Worm (Caenorhabditis elegans): ENCODE results near the gene C18G1.7.

DNA sequence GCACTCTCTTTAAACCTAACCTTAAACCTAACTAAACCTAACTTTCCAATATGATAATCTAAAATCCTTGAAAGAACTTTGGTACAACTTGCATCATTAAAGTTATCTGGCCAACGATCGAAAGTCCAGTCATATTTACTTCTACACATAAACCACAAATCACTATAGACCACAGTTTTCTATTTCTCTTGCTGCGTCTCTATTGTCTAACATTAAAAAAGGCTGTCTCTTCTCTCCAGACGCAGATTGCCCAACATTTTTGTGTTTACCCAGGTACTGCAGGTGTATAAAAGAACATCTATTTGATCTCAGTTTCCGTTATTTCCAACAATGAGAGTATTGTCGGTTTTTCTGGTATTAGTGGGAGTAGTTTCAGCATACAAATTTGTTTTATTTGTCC is 3.2 kb upstream of the C18G1.7 start, which contains the start of gene ugt-61:
- TF ChIP-seq aly-1 (tag; optimal IDR thresholded peaks at IDR 0.05) (no peak), hmg-4 (GFP tag; optimal IDR thresholded peaks at IDR 0.05) (no peak), sea-1 (GFP tag; conservative IDR thresholded peaks at IDR 0.05) (no peak), hnd-1 (tag; optimal IDR thresholded peaks at IDR 0.05) (no peak), tra-4 (tag; optimal IDR thresholded peaks at IDR 0.05) (no peak), hmbx-1 (tag; optimal IDR thresholded peaks at IDR 0.05) (no peak), flt-1 (GFP tag; IDR thresholded peaks at IDR 0.05) (no peak), ama-1 (optimal IDR thresholded peaks at IDR 0.05) (no peak), B0310.2 (tag; optimal IDR thresholded peaks at IDR 0.05) (no peak), F13C5.2 (tag; optimal IDR thresholded peaks at IDR 0.05) (no peak), ets-7 (tag; optimal IDR thresholded peaks at IDR 0.05) (no peak), ceh-13 (GFP tag; optimal IDR thresholded peaks at IDR 0.05) (no peak), tbx-37 (GFP tag; conservative IDR thresholded peaks at IDR 0.05) (no peak)
